Worm (Caenorhabditis elegans) whole organism, mixed stage, embryonic: Measurements from ENCODE around the gene gana-1.

Experiments used
- M03D4.4 ChIP-seq: sonication (generic microtip); optimal IDR thresholded peaks from 2 replicates; lab custom pipeline; 2017; ENCODE audit warnings: mild to moderate bottlenecking, missing genetic modification characterization, missing compliant biosample characterization
- bed-3 ChIP-seq: fragments of 200-800 bp; sonication (Bioruptor generic); optimal IDR thresholded peaks from 3 replicates; lab custom pipeline; 2018; ENCODE audit warnings: mild to moderate bottlenecking, missing genetic modification characterization, moderate library complexity, missing compliant biosample characterization
- blmp-1 ChIP-seq: fragments of 150-350 bp; optimal IDR thresholded peaks from 2 replicates; lab custom pipeline; 2014; ENCODE audit warnings: missing biosample characterization, missing genetic modification characterization
- ceh-39 ChIP-seq: fragments of 150-350 bp; optimal IDR thresholded peaks from 2 replicates; lab custom pipeline; 2014; ENCODE audit warnings: missing biosample characterization, missing genetic modification characterization
- ceh-83 ChIP-seq: fragments of 200-800 bp; sonication (Bioruptor generic); optimal IDR thresholded peaks from 2 replicates; lab custom pipeline; 2018; ENCODE audit warnings: mild to moderate bottlenecking, missing genetic modification characterization, missing compliant biosample characterization
- ces-1 ChIP-seq: fragments of 150-350 bp; optimal IDR thresholded peaks from 2 replicates; lab custom pipeline; 2014; ENCODE audit warnings: missing biosample characterization, missing genetic modification reagents, missing genetic modification characterization
- cnd-1 ChIP-seq: fragments of 200-800 bp; sonication (Bioruptor generic); optimal IDR thresholded peaks from 2 replicates; lab custom pipeline; 2018; ENCODE audit warnings: mild to moderate bottlenecking, missing genetic modification characterization, missing compliant biosample characterization
- drap-1 ChIP-seq: fragments of 200-800 bp; sonication (Bioruptor generic); optimal IDR thresholded peaks from 3 replicates; lab custom pipeline; 2018; ENCODE audit warnings: mild to moderate bottlenecking, missing genetic modification characterization, missing compliant biosample characterization
- elt-1 ChIP-seq: sonication (generic microtip); optimal IDR thresholded peaks from 2 replicates; lab custom pipeline; 2017; ENCODE audit warnings: missing genetic modification characterization, mild to moderate bottlenecking, missing compliant biosample characterization, antibody characterized with exemption, moderate library complexity, borderline replicate concordance; ENCODE audit not compliant: insufficient read depth
- elt-3 ChIP-seq: fragments of 150-350 bp; optimal IDR thresholded peaks from 2 replicates; lab custom pipeline; 2014; ENCODE audit warnings: missing biosample characterization, missing genetic modification characterization
- flh-1 ChIP-seq: fragments of 200-800 bp; sonication (Bioruptor generic); optimal IDR thresholded peaks from 2 replicates; lab custom pipeline; 2018; ENCODE audit warnings: mild to moderate bottlenecking, missing genetic modification characterization, moderate library complexity, missing compliant biosample characterization
- hlh-1 ChIP-seq: fragments of 150-350 bp; optimal IDR thresholded peaks from 2 replicates; lab custom pipeline; 2014; ENCODE audit warnings: missing biosample characterization, missing genetic modification reagents, missing genetic modification characterization
- lin-13 ChIP-seq: fragments of 150-350 bp; optimal IDR thresholded peaks from 2 replicates; lab custom pipeline; 2014; ENCODE audit warnings: missing biosample characterization, missing genetic modification characterization
- lin-32 ChIP-seq: fragments of 200-800 bp; sonication (Bioruptor generic); optimal IDR thresholded peaks from 2 replicates; lab custom pipeline; 2018; ENCODE audit warnings: mild to moderate bottlenecking, missing genetic modification characterization, missing compliant biosample characterization
- lsy-2 ChIP-seq: fragments of 150-350 bp; optimal IDR thresholded peaks from 2 replicates; lab custom pipeline; 2014; ENCODE audit warnings: missing biosample characterization, missing genetic modification characterization
- mls-2 ChIP-seq: sonication (generic microtip); optimal IDR thresholded peaks from 2 replicates; lab custom pipeline; 2016; ENCODE audit warnings: mild to moderate bottlenecking, missing genetic modification characterization, moderate library complexity, missing compliant biosample characterization
- nhr-12 ChIP-seq: fragments of 150-350 bp; optimal IDR thresholded peaks from 2 replicates; lab custom pipeline; 2014; ENCODE audit warnings: missing biosample characterization, missing genetic modification characterization
- nhr-2 ChIP-seq: fragments of 150-350 bp; optimal IDR thresholded peaks from 2 replicates; lab custom pipeline; 2014; ENCODE audit warnings: missing biosample characterization, missing genetic modification characterization
- nhr-237 ChIP-seq: fragments of 150-350 bp; optimal IDR thresholded peaks from 2 replicates; lab custom pipeline; 2014; ENCODE audit warnings: missing biosample characterization, missing genetic modification characterization
- nhr-28 ChIP-seq: fragments of 150-350 bp; optimal IDR thresholded peaks from 2 replicates; lab custom pipeline; 2014; ENCODE audit warnings: missing biosample characterization, missing genetic modification characterization
- nhr-76 ChIP-seq: sonication (generic microtip); optimal IDR thresholded peaks from 2 replicates; lab custom pipeline; 2017; ENCODE audit warnings: missing biosample characterization, missing genetic modification characterization
- pha-4 ChIP-seq: fragments of 150-350 bp; optimal IDR thresholded peaks from 2 replicates; lab custom pipeline; 2018; ENCODE audit warnings: missing biosample characterization, missing genetic modification reagents, missing genetic modification characterization
- sem-2 ChIP-seq: fragments of 200-800 bp; sonication (Bioruptor generic); optimal IDR thresholded peaks from 2 replicates; lab custom pipeline; 2018; ENCODE audit warnings: mild to moderate bottlenecking, missing genetic modification characterization, missing compliant biosample characterization
- snpc-4 ChIP-seq: fragments of 150-350 bp; optimal IDR thresholded peaks from 2 replicates; lab custom pipeline; 2014; ENCODE audit warnings: missing biosample characterization, missing genetic modification characterization
- sptf-1 ChIP-seq: sonication (generic microtip); optimal IDR thresholded peaks from 2 replicates; lab custom pipeline; 2017; ENCODE audit warnings: mild to moderate bottlenecking, missing genetic modification characterization, moderate library complexity, missing compliant biosample characterization
- tbx-8 ChIP-seq: fragments of 200-800 bp; sonication (Bioruptor generic); optimal IDR thresholded peaks from 2 replicates; lab custom pipeline; 2018; ENCODE audit warnings: mild to moderate bottlenecking, missing genetic modification characterization, moderate library complexity, missing compliant biosample characterization
- unc-120 ChIP-seq: sonication (generic microtip); optimal IDR thresholded peaks from 2 replicates; lab custom pipeline; 2017; ENCODE audit warnings: missing genetic modification characterization, missing compliant biosample characterization; ENCODE audit not compliant: poor library complexity, severe bottlenecking
- unc-39 ChIP-seq: fragments of 150-350 bp; optimal IDR thresholded peaks from 2 replicates; lab custom pipeline; 2014; ENCODE audit warnings: missing biosample characterization, missing genetic modification characterization
- unc-62 ChIP-seq: fragments of 150-350 bp; optimal IDR thresholded peaks from 2 replicates; lab custom pipeline; 2014; ENCODE audit warnings: missing biosample characterization, missing genetic modification reagents, missing genetic modification characterization
- zip-8 ChIP-seq: fragments of 150-350 bp; optimal IDR thresholded peaks from 2 replicates; lab custom pipeline; 2014; ENCODE audit warnings: missing biosample characterization, missing genetic modification characterization
- ztf-11 ChIP-seq: fragments of 150-350 bp; optimal IDR thresholded peaks from 2 replicates; lab custom pipeline; 2014; ENCODE audit warnings: missing biosample characterization, missing genetic modification characterization

Gene gana-1

ce11 chrV:12045132-12045531 lies 41.9 kb upstream of the gana-1 start, which contains the start of gene F10C2.5:
TSS of gene F10C2.5 (plus strand) at chrV:12045432.
- TF ChIP-seq unc-39 (tag; lab: Kevin White, UChicago) = no peak
- TF ChIP-seq ceh-83 (GFP tag; lab: Kevin White, UChicago) = no peak
- TF ChIP-seq mls-2 (tag; lab: Kevin White, UChicago) = no peak
- no peak for TF ChIP-seq M03D4.4 (tag; lab: Kevin White, UChicago)
- no peak for TF ChIP-seq flh-1
- no peak for TF ChIP-seq snpc-4 (tag; lab: Kevin White, UChicago)
- no peak for TF ChIP-seq lin-32 (GFP tag; lab: Kevin White, UChicago)

ce11 chrV:12047735-12048134 lies 39.3 kb upstream of the gana-1 start:
- no peak for TF ChIP-seq zip-8
- TF ChIP-seq ztf-11 = no peak

ce11 chrV:12048445-12048844 lies 38.6 kb upstream of the gana-1 start, which contains the start of gene dars-2:
TSS of gene dars-2 (plus strand) at chrV:12048745.
- no peak for TF ChIP-seq nhr-237 (tag; lab: Kevin White, UChicago)
- no peak for TF ChIP-seq hlh-1 (tag; lab: Kevin White, UChicago)
- TF ChIP-seq drap-1 (GFP tag; lab: Kevin White, UChicago) = no peak
- TF ChIP-seq pha-4 (tag; lab: Kevin White, UChicago) = no peak
- TF ChIP-seq ceh-83 (GFP tag; lab: Kevin White, UChicago) = no peak
- no peak for TF ChIP-seq sem-2 (GFP tag; lab: Kevin White, UChicago)
- no peak for TF ChIP-seq elt-3 (tag; lab: Kevin White, UChicago)
- no peak for TF ChIP-seq mls-2 (tag; lab: Kevin White, UChicago)
- TF ChIP-seq zip-8 = no peak
- TF ChIP-seq unc-120 (tag; lab: Kevin White, UChicago) = no peak
- TF ChIP-seq nhr-2 = no peak
- TF ChIP-seq sptf-1 (tag; lab: Kevin White, UChicago) = no peak
- TF ChIP-seq, all 35 proteins: peak for 0

ce11 chrV:12053598-12053997 lies 33.4 kb upstream of the gana-1 start, which contains the start of gene F10C2.7:
TSS of gene F10C2.7 (plus strand) at chrV:12053898.
- TF ChIP-seq ceh-39 (tag; lab: Kevin White, UChicago) (no peak), lin-13 (tag; lab: Kevin White, UChicago) (no peak), cnd-1 (tag; lab: Kevin White, UChicago) (no peak), zip-8 (no peak), unc-39 (tag; lab: Kevin White, UChicago) (no peak)

- peak; percentile 75 for TF ChIP-seq zip-8
- TF ChIP-seq lin-32 (GFP tag; lab: Kevin White, UChicago) = no peak
These were observed 27.3 kb upstream of the gana-1 start, which contains the start of gene R07B7.2 for ce11 chrV:12059719-12060118. TSS of gene R07B7.2 (minus strand) at chrV:12059753.

ce11 chrV:12063036-12063435 lies 24.0 kb upstream of the gana-1 start, which contains the start of gene clh-6:
TSS of gene clh-6 (minus strand) at chrV:12063368.
- TF ChIP-seq ztf-11 (no peak), tbx-8 (GFP tag; lab: Kevin White, UChicago) (no peak), hlh-1 (tag; lab: Kevin White, UChicago) (no peak), blmp-1 (no peak), unc-120 (tag; lab: Kevin White, UChicago) (no peak), pha-4 (tag; lab: Kevin White, UChicago) (no peak), nhr-28 (tag; lab: Kevin White, UChicago) (no peak), nhr-12 (tag; lab: Kevin White, UChicago) (no peak), flh-1 (no peak), lsy-2 (no peak), ceh-83 (GFP tag; lab: Kevin White, UChicago) (no peak), nhr-76 (tag; lab: Kevin White, UChicago) (no peak)

ce11 chrV:12065369-12065768 lies 21.7 kb upstream of the gana-1 start, which contains the start of gene pqn-53:
TSS of gene pqn-53 (minus strand) at chrV:12065391.
- TF ChIP-seq lsy-2 (no peak), flh-1 (no peak), ceh-83 (GFP tag; lab: Kevin White, UChicago) (no peak), zip-8 (no peak), hlh-1 (tag; lab: Kevin White, UChicago) (peak; percentile 43), cnd-1 (tag; lab: Kevin White, UChicago) (no peak), elt-1 (tag; lab: Kevin White, UChicago) (no peak), ceh-39 (tag; lab: Kevin White, UChicago) (peak; percentile 69), tbx-8 (GFP tag; lab: Kevin White, UChicago) (no peak), snpc-4 (tag; lab: Kevin White, UChicago) (no peak), bed-3 (no peak), drap-1 (GFP tag; lab: Kevin White, UChicago) (no peak), nhr-28 (tag; lab: Kevin White, UChicago) (no peak), ztf-11 (no peak), nhr-2 (no peak), unc-62 (GFP tag; lab: Kevin White, UChicago) (no peak), ces-1 (GFP tag; lab: Kevin White, UChicago) (peak; percentile 19), pha-4 (tag; lab: Kevin White, UChicago) (no peak)
